Worm (Caenorhabditis elegans) whole organism, L3 larva: ENCODE results near the gene Y24D9A.7.

ENCODE experiments used
- ZK546.5 ChIP-seq: sonication (generic microtip); optimal IDR thresholded peaks from 2 replicates; lab custom pipeline; 2017; ENCODE audit warnings: missing biosample characterization, missing genetic modification characterization
- ceh-28 ChIP-seq: fragments of 150-350 bp; optimal IDR thresholded peaks from 2 replicates; lab custom pipeline; 2014; ENCODE audit warnings: missing biosample characterization, missing genetic modification reagents, missing genetic modification characterization
- elt-3 ChIP-seq, 3 experiments: fragments of 150-350 bp in 1 of 3; sonication (generic microtip) in 2 of 3; optimal IDR thresholded peaks; 2 replicates in 2 of 3; 4 replicates in 1 of 3; lab custom pipeline; 2014 to 2017; ENCODE audit warnings: missing biosample characterization in 3 of 3, missing genetic modification characterization in 3 of 3
- lin-39 ChIP-seq: fragments of 150-350 bp; optimal IDR thresholded peaks from 2 replicates; lab custom pipeline; 2018; ENCODE audit warnings: missing biosample characterization, missing genetic modification reagents, missing genetic modification characterization
- nfya-1 ChIP-seq: sonication (generic microtip); optimal IDR thresholded peaks from 2 replicates; lab custom pipeline; 2017; ENCODE audit warnings: missing genetic modification characterization, mild to moderate bottlenecking, missing compliant biosample characterization, antibody characterized with exemption, moderate library complexity; ENCODE audit not compliant: insufficient read depth
- nhr-12 ChIP-seq: fragments of 150-350 bp; optimal IDR thresholded peaks from 2 replicates; lab custom pipeline; 2014; ENCODE audit warnings: missing biosample characterization, missing genetic modification characterization
- nhr-25 ChIP-seq: sonication (generic microtip); optimal IDR thresholded peaks from 2 replicates; lab custom pipeline; 2017; ENCODE audit warnings: missing biosample characterization, missing genetic modification characterization
- pha-4 ChIP-seq: fragments of 150-350 bp; optimal IDR thresholded peaks from 2 replicates; lab custom pipeline; 2014; ENCODE audit warnings: missing biosample characterization, missing genetic modification reagents, missing genetic modification characterization
- pqm-1 ChIP-seq: fragments of 150-350 bp; optimal IDR thresholded peaks from 2 replicates; lab custom pipeline; 2017; ENCODE audit warnings: missing biosample characterization, missing genetic modification characterization, inconsistent platforms
- tbx-2 ChIP-seq: sonication (generic microtip); optimal IDR thresholded peaks from 2 replicates; lab custom pipeline; 2016; ENCODE audit warnings: mild to moderate bottlenecking, missing genetic modification characterization, missing compliant biosample characterization
- unc-62 ChIP-seq: fragments of 150-350 bp; sonication (generic microtip); optimal IDR thresholded peaks from 4 replicates; lab custom pipeline; 2014; ENCODE audit warnings: missing biosample characterization, missing genetic modification reagents, missing genetic modification characterization
- zag-1 ChIP-seq: fragments of 150-350 bp; optimal IDR thresholded peaks from 2 replicates; lab custom pipeline; 2014; ENCODE audit warnings: missing biosample characterization, missing genetic modification characterization
- ztf-4 ChIP-seq: fragments of 150-350 bp; optimal IDR thresholded peaks from 2 replicates; lab custom pipeline; 2014; ENCODE audit warnings: missing biosample characterization, missing genetic modification characterization

- TF ChIP-seq unc-62 (GFP tag; lab: Kevin White, UChicago) (no peak), pha-4 (no peak), ztf-4 (no peak), nhr-12 (tag; lab: Kevin White, UChicago) (no peak), nfya-1 (no peak), nhr-25 (tag; lab: Kevin White, UChicago) (no peak), zag-1 (tag; lab: Kevin White, UChicago) (no peak), elt-3 (tag; optimal IDR thresholded peaks at IDR 0.05; lab: Kevin White, UChicago) (no peak), tbx-2 (tag; lab: Kevin White, UChicago) (no peak), ZK546.5 (tag; lab: Kevin White, UChicago) (no peak), lin-39 (tag; lab: Kevin White, UChicago) (no peak), ceh-28 (tag; lab: Kevin White, UChicago) (no peak), pqm-1 (tag; lab: Kevin White, UChicago) (no peak)
These were observed 34.2 kb upstream of the Y24D9A.7 start, which contains the start of gene fbxb-74 for ce11 chrIV:4439190-4439589.
